Worm (Caenorhabditis elegans) whole organism, early embryonic: ENCODE data around the gene twk-39.

ENCODE experiments used
- F13C5.2 ChIP-seq: sonication (generic microtip); optimal IDR thresholded peaks from 2 replicates; lab custom pipeline; 2017; ENCODE audit warnings: mild to moderate bottlenecking, missing genetic modification characterization, inconsistent platforms, missing compliant biosample characterization
- ama-1 ChIP-seq: fragments of 150-350 bp; optimal IDR thresholded peaks from 2 replicates; lab custom pipeline; 2014
- flt-1 ChIP-seq: fragments of 200-800 bp; sonication (Bioruptor generic); IDR thresholded peaks from 2 replicates; pipeline ENCODE4 v1.3.6; 2022; ENCODE audit warnings: missing genetic modification characterization, missing compliant biosample characterization
- hmg-4 ChIP-seq: fragments of 200-800 bp; sonication (Bioruptor generic); optimal IDR thresholded peaks from 2 replicates; lab custom pipeline; 2018; ENCODE audit warnings: mild to moderate bottlenecking, missing genetic modification characterization, missing compliant biosample characterization
- hnd-1 ChIP-seq: sonication (generic microtip); optimal IDR thresholded peaks from 2 replicates; lab custom pipeline; 2016; ENCODE audit warnings: missing genetic modification characterization, missing compliant biosample characterization
- scrt-1 ChIP-seq: fragments of 200-800 bp; sonication (Bioruptor generic); IDR thresholded peaks from 2 replicates; pipeline ENCODE4 v1.3.6; 2022; ENCODE audit warnings: missing genetic modification characterization, missing compliant biosample characterization
- tbx-11 ChIP-seq: fragments of 200-800 bp; sonication (Bioruptor generic); IDR thresholded peaks from 2 replicates; pipeline ENCODE4 v1.3.6; 2022; ENCODE audit warnings: missing genetic modification characterization, missing compliant biosample characterization
- tbx-37 ChIP-seq: fragments of 200-800 bp; sonication (Bioruptor generic); conservative IDR thresholded peaks from 2 replicates; pipeline ENCODE4 v1.3.6; 2022; ENCODE audit warnings: missing genetic modification reagents, missing genetic modification characterization, missing compliant biosample characterization
- tra-4 ChIP-seq: sonication (generic microtip); optimal IDR thresholded peaks from 2 replicates; lab custom pipeline; 2017; ENCODE audit warnings: missing genetic modification characterization, missing compliant biosample characterization

DNA sequence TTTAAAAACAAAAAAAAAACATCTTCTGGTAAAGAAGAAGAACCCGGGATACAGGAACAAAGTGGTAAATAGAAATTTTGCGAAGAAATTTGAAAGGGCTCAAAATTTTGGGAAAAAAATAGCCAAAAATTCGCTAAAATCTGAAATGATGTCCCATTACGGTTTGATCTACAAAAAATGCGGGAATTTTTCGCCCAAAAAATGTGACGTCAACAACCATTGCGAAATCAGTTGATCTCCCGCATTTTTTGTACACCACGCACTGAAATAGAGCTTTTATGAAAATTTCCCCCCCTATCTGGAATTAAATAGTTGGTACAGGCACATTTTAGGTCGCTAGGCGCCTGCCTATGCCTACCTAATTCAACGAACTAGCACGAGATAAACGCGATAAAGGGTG lies 54.0 kb downstream of the twk-39 start:
- TF ChIP-seq F13C5.2 (no peak), hmg-4 (GFP tag; lab: Kevin White, UChicago) (no peak), flt-1 (GFP tag; lab: Robert Waterston, UW) (no peak), ama-1 (lab: Kevin White, UChicago) (no peak), scrt-1 (GFP tag; lab: Robert Waterston, UW) (no peak), hnd-1 (tag; lab: Kevin White, UChicago) (no peak), tbx-11 (GFP tag; lab: Robert Waterston, UW) (no peak), tra-4 (tag; lab: Kevin White, UChicago) (no peak), tbx-37 (GFP tag; lab: Robert Waterston, UW) (no peak)
